Worm (Caenorhabditis elegans) whole organism, L2 larva: ENCODE measurements around the gene btb-10.
A peak's percentile ranks its signal among the peaks of the same experiment; 100 is the strongest.
"Not testable (repeated sequence)": the region's sequence is repeated elsewhere in the genome, so short reads cannot be mapped to it uniquely, and the experiment has no call there.

Source experiments
- C34F6.9 ChIP-seq: fragments of 150-350 bp; optimal IDR thresholded peaks from 2 replicates; lab custom pipeline; 2014; ENCODE audit warnings: missing biosample characterization, missing genetic modification characterization
- F13H6.1 ChIP-seq: sonication (generic microtip); optimal IDR thresholded peaks from 2 replicates; lab custom pipeline; 2016; ENCODE audit warnings: missing genetic modification characterization, missing compliant biosample characterization
- R02D3.7 ChIP-seq: fragments of 150-350 bp; optimal IDR thresholded peaks from 2 replicates; lab custom pipeline; 2014; ENCODE audit warnings: missing biosample characterization, missing genetic modification characterization
- ZK546.5 ChIP-seq: sonication (generic microtip); optimal IDR thresholded peaks from 2 replicates; lab custom pipeline; 2017; ENCODE audit warnings: missing biosample characterization, missing genetic modification characterization
- alr-1 ChIP-seq: fragments of 150-350 bp; optimal IDR thresholded peaks from 2 replicates; lab custom pipeline; 2014; ENCODE audit warnings: missing biosample characterization, missing genetic modification characterization
- aly-2 ChIP-seq: fragments of 150-350 bp; optimal IDR thresholded peaks from 2 replicates; lab custom pipeline; 2014; ENCODE audit warnings: missing biosample characterization, missing genetic modification characterization
- ama-1 ChIP-seq: fragments of 150-350 bp; optimal IDR thresholded peaks from 2 replicates; lab custom pipeline; 2018; ENCODE audit warnings: inconsistent platforms
- blmp-1 ChIP-seq: sonication (generic microtip); optimal IDR thresholded peaks from 2 replicates; lab custom pipeline; 2017; ENCODE audit warnings: missing genetic modification characterization, mild to moderate bottlenecking, missing compliant biosample characterization, antibody characterized with exemption, moderate library complexity; ENCODE audit not compliant: insufficient read depth
- ceh-16 ChIP-seq: fragments of 150-350 bp; optimal IDR thresholded peaks from 2 replicates; lab custom pipeline; 2014; ENCODE audit warnings: missing biosample characterization, missing genetic modification characterization
- ceh-82 ChIP-seq: fragments of 150-350 bp; optimal IDR thresholded peaks from 2 replicates; lab custom pipeline; 2014; ENCODE audit warnings: missing biosample characterization, missing genetic modification characterization
- elt-1 ChIP-seq: fragments of 150-350 bp; optimal IDR thresholded peaks from 2 replicates; lab custom pipeline; 2014; ENCODE audit warnings: missing biosample characterization, missing genetic modification characterization
- elt-3 ChIP-seq: sonication (generic microtip); optimal IDR thresholded peaks from 2 replicates; lab custom pipeline; 2017; ENCODE audit warnings: missing biosample characterization, missing genetic modification characterization
- fos-1 ChIP-seq: fragments of 150-350 bp; optimal IDR thresholded peaks from 2 replicates; lab custom pipeline; 2014; ENCODE audit warnings: missing biosample characterization, missing genetic modification characterization
- gmeb-1 ChIP-seq: fragments of 150-350 bp; optimal IDR thresholded peaks from 2 replicates; lab custom pipeline; 2014; ENCODE audit warnings: missing biosample characterization, missing genetic modification characterization
- lin-13 ChIP-seq: fragments of 150-350 bp; optimal IDR thresholded peaks from 2 replicates; lab custom pipeline; 2014; ENCODE audit warnings: missing biosample characterization, missing genetic modification reagents, missing genetic modification characterization
- lin-39 ChIP-seq: fragments of 150-350 bp; optimal IDR thresholded peaks from 2 replicates; lab custom pipeline; 2014; ENCODE audit warnings: missing biosample characterization, missing genetic modification reagents, missing genetic modification characterization
- mab-5 ChIP-seq: fragments of 150-350 bp; optimal IDR thresholded peaks from 2 replicates; lab custom pipeline; 2014; ENCODE audit warnings: missing biosample characterization, missing genetic modification characterization
- nhr-10 ChIP-seq: sonication (generic microtip); optimal IDR thresholded peaks from 2 replicates; lab custom pipeline; 2017; ENCODE audit warnings: missing biosample characterization, missing genetic modification characterization
- nhr-12 ChIP-seq: fragments of 150-350 bp; optimal IDR thresholded peaks from 2 replicates; lab custom pipeline; 2014; ENCODE audit warnings: missing biosample characterization, missing genetic modification characterization
- nhr-129 ChIP-seq: fragments of 150-350 bp; optimal IDR thresholded peaks from 2 replicates; lab custom pipeline; 2014; ENCODE audit warnings: missing biosample characterization, missing genetic modification characterization
- nhr-23 ChIP-seq: fragments of 150-350 bp; optimal IDR thresholded peaks from 2 replicates; lab custom pipeline; 2014; ENCODE audit warnings: missing biosample characterization, missing genetic modification reagents, missing genetic modification characterization
- nhr-25 ChIP-seq: fragments of 150-350 bp; sonication (generic microtip); optimal IDR thresholded peaks from 3 replicates; lab custom pipeline; 2014; ENCODE audit warnings: missing biosample characterization, missing genetic modification characterization
- nhr-6 ChIP-seq: fragments of 150-350 bp; optimal IDR thresholded peaks from 2 replicates; lab custom pipeline; 2014; ENCODE audit warnings: missing biosample characterization, missing genetic modification characterization
- nhr-77 ChIP-seq: fragments of 150-350 bp; optimal IDR thresholded peaks from 2 replicates; lab custom pipeline; 2014; ENCODE audit warnings: missing biosample characterization, missing genetic modification characterization
- peb-1 ChIP-seq: fragments of 150-350 bp; optimal IDR thresholded peaks from 2 replicates; lab custom pipeline; 2014; ENCODE audit warnings: missing biosample characterization, missing genetic modification characterization
- sem-4 ChIP-seq: fragments of 150-350 bp; optimal IDR thresholded peaks from 2 replicates; lab custom pipeline; 2014; ENCODE audit warnings: missing biosample characterization, missing genetic modification reagents, missing genetic modification characterization
- skn-1 ChIP-seq: sonication (generic microtip); optimal IDR thresholded peaks from 2 replicates; lab custom pipeline; 2017; ENCODE audit warnings: missing biosample characterization, missing genetic modification characterization
- sma-3 ChIP-seq: sonication (generic microtip); optimal IDR thresholded peaks from 2 replicates; lab custom pipeline; 2016; ENCODE audit warnings: missing genetic modification reagents, missing genetic modification characterization, missing compliant biosample characterization
- sma-9 ChIP-seq, 2 experiments: fragments of 150-350 bp in 1 of 2; sonication (generic microtip) in 1 of 2; optimal IDR thresholded peaks; 2 replicates each; lab custom pipeline; 2014 to 2016; ENCODE audit warnings: missing genetic modification characterization in 2 of 2, mild to moderate bottlenecking in 1 of 2, missing biosample characterization in 1 of 2, missing compliant biosample characterization in 1 of 2, missing genetic modification reagents in 1 of 2, moderate library complexity in 1 of 2
- unc-39 ChIP-seq: fragments of 150-350 bp; optimal IDR thresholded peaks from 2 replicates; lab custom pipeline; 2014; ENCODE audit warnings: missing biosample characterization, missing genetic modification characterization
- unc-55 ChIP-seq: fragments of 150-350 bp; sonication (generic microtip); optimal IDR thresholded peaks from 3 replicates; lab custom pipeline; 2014; ENCODE audit warnings: missing biosample characterization, missing genetic modification reagents, missing genetic modification characterization
- zag-1 ChIP-seq: fragments of 150-350 bp; optimal IDR thresholded peaks from 2 replicates; lab custom pipeline; 2014; ENCODE audit warnings: missing biosample characterization, missing genetic modification characterization
- ztf-11 ChIP-seq: sonication (generic microtip); optimal IDR thresholded peaks from 2 replicates; lab custom pipeline; 2017; ENCODE audit warnings: missing biosample characterization, missing genetic modification characterization
- ztf-4 ChIP-seq: fragments of 150-350 bp; optimal IDR thresholded peaks from 2 replicates; lab custom pipeline; 2014; ENCODE audit warnings: missing biosample characterization, missing genetic modification characterization

btb-10 gene

DNA sequence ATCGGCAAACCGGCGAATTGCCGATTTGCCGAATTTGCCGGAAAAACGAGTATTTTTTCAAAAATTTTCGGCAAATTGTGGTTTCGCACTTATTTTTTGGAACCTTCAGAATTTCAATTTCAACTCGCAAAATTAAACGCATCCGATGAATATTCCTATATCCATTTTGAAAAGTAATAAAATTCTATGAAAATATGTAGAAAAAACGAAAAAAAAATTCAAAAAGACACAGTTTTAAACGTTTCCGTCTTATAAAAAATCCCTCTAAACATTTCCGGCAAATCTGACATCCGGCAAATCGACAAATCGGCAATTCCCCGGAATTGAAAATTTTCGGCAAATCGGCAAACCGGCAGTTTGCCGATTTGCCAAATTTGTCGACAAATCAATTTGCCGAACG is 14.9 kb downstream of the btb-10 start, which contains the start of gene str-148:
str-148 (plus strand) TSS at position 301 of the 400 bp plus-strand sequence.
- TF ChIP-seq C34F6.9 (tag; lab: Kevin White, UChicago), result no peak
- no peak for TF ChIP-seq sma-9 (GFP tag; optimal IDR thresholded peaks at IDR 0.05; lab: Kevin White, UChicago)
- no peak for TF ChIP-seq sma-9 (tag; optimal IDR thresholded peaks at IDR 0.05; lab: Kevin White, UChicago)
- no peak for TF ChIP-seq mab-5 (tag; lab: Kevin White, UChicago)
- no peak for TF ChIP-seq nhr-6 (tag; lab: Kevin White, UChicago)
- no peak for TF ChIP-seq nhr-23 (tag; lab: Kevin White, UChicago)
- no peak for TF ChIP-seq ztf-4 (tag; lab: Kevin White, UChicago)
- TF ChIP-seq skn-1 (tag; lab: Kevin White, UChicago), result no peak
- no peak for TF ChIP-seq ZK546.5 (tag; lab: Kevin White, UChicago)
- no peak for TF ChIP-seq peb-1 (tag; lab: Kevin White, UChicago)
- TF ChIP-seq ceh-82, result no peak
- no peak for TF ChIP-seq ama-1 (lab: Kevin White, UChicago)
- TF ChIP-seq ceh-16 (tag; lab: Kevin White, UChicago), result no peak
- no peak for TF ChIP-seq F13H6.1 (tag; lab: Kevin White, UChicago)
- TF ChIP-seq nhr-129, result no peak
- no peak for TF ChIP-seq alr-1 (tag; lab: Kevin White, UChicago)
- TF ChIP-seq blmp-1 (tag; lab: Kevin White, UChicago), result no peak
- TF ChIP-seq fos-1 (tag; lab: Kevin White, UChicago), result no peak
- TF ChIP-seq elt-3 (tag; lab: Kevin White, UChicago), result no peak

ce11 chrII:1043932-1044331 is 16.7 kb downstream of the btb-10 start, which contains the start of gene fbxb-45:
TSS of gene fbxb-45 (minus strand) at chrII:1044032.
- not testable (repeated sequence) for TF ChIP-seq lin-39, ceh-16, aly-2 (tag; lab: Kevin White, UChicago)

ce11 chrII:1042227-1042626 is 18.4 kb downstream of the btb-10 start, which contains the start of gene fbxb-41:
TSS of gene fbxb-41 (minus strand) at chrII:1042327.
- TF ChIP-seq ama-1 (lab: Kevin White, UChicago), result no peak
- no peak for TF ChIP-seq unc-39
- TF ChIP-seq nhr-25 (tag; lab: Kevin White, UChicago), result no peak
- TF ChIP-seq nhr-10 (tag; lab: Kevin White, UChicago), result no peak
- no peak for TF ChIP-seq nhr-129
- no peak for TF ChIP-seq nhr-6 (tag; lab: Kevin White, UChicago)
- no peak for TF ChIP-seq nhr-77
- TF ChIP-seq R02D3.7 (tag; lab: Kevin White, UChicago), result no peak
- TF ChIP-seq sma-3 (GFP tag; lab: Kevin White, UChicago), result no peak
- no peak for TF ChIP-seq elt-1 (tag; lab: Kevin White, UChicago)
- TF ChIP-seq ztf-11, result no peak
- TF ChIP-seq gmeb-1 (tag; lab: Kevin White, UChicago), result no peak

ce11 chrII:1040464-1040863 is 20.1 kb downstream of the btb-10 start, which contains the start of gene fbxb-39:
TSS of gene fbxb-39 (minus strand) at chrII:1040564.
- no peak for TF ChIP-seq lin-13 (GFP tag; lab: Kevin White, UChicago)
- no peak for TF ChIP-seq zag-1 (tag; lab: Kevin White, UChicago)
- TF ChIP-seq nhr-129, result no peak
- no peak for TF ChIP-seq sem-4 (tag; lab: Kevin White, UChicago)
- TF ChIP-seq R02D3.7 (tag; lab: Kevin White, UChicago), result no peak
- TF ChIP-seq C34F6.9 (tag; lab: Kevin White, UChicago), result no peak
- no peak for TF ChIP-seq nhr-12 (tag; lab: Kevin White, UChicago)

DNA sequence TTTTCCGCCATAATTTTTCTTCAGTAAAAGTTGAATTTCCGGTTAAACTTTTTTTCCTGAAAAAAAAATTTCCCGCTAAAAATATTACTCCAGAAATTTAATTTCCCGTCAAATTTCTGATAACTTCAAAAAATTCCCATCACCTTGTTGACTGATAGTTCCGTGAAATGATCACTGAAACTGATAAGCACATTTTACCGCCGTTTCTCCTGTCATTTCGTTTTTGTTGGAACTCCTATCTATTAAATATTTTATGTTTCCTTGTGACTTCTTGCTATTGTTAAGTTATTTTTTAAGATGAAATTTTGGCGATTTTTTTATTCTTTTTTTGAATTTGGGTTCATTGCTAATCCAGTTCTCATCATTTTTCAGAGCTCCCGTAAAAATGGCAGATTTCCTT is 32.0 kb downstream of the btb-10 start, which contains the start of gene math-34:
math-34 (plus strand) TSS at position 371 of the 400 bp plus-strand sequence.
- TF ChIP-seq ztf-4 (tag; lab: Kevin White, UChicago), result no peak
- peak; percentile 23 for TF ChIP-seq fos-1 (tag; lab: Kevin White, UChicago)
- no peak for TF ChIP-seq blmp-1 (tag; lab: Kevin White, UChicago)
- TF ChIP-seq unc-55, result no peak
